Worm (Caenorhabditis elegans) whole organism, L1 larva: Measurements from ENCODE around the gene srh-47.

Experiments
- C04F5.9 ChIP-seq: sonication (generic microtip); optimal IDR thresholded peaks from 2 replicates; lab custom pipeline; 2016; ENCODE audit warnings: missing genetic modification characterization, missing compliant biosample characterization
- C16A3.4 ChIP-seq: fragments of 150-350 bp; optimal IDR thresholded peaks from 2 replicates; lab custom pipeline; 2014; ENCODE audit warnings: missing biosample characterization, missing genetic modification characterization
- C34B4.2 ChIP-seq: sonication (generic microtip); optimal IDR thresholded peaks from 2 replicates; lab custom pipeline; 2017; ENCODE audit warnings: mild to moderate bottlenecking, missing genetic modification characterization, missing compliant biosample characterization
- F16B12.6 ChIP-seq: fragments of 150-350 bp; optimal IDR thresholded peaks from 2 replicates; lab custom pipeline; 2014; ENCODE audit warnings: missing biosample characterization, missing genetic modification characterization
- Y116A8C.19 ChIP-seq: sonication (generic microtip); optimal IDR thresholded peaks from 2 replicates; lab custom pipeline; 2016; ENCODE audit warnings: missing compliant biosample characterization, missing genetic modification characterization, borderline replicate concordance
- aha-1 ChIP-seq: fragments of 150-350 bp; optimal IDR thresholded peaks from 2 replicates; lab custom pipeline; 2014; ENCODE audit warnings: missing biosample characterization, missing genetic modification characterization
- alr-1 ChIP-seq: fragments of 200-800 bp; sonication (Bioruptor generic); optimal IDR thresholded peaks from 2 replicates; lab custom pipeline; 2018; ENCODE audit warnings: borderline replicate concordance, mild to moderate bottlenecking, missing genetic modification characterization, missing compliant biosample characterization
- aly-2 ChIP-seq: fragments of 150-350 bp; optimal IDR thresholded peaks from 2 replicates; lab custom pipeline; 2014; ENCODE audit warnings: missing biosample characterization, missing genetic modification characterization
- ama-1 ChIP-seq: fragments of 150-350 bp; optimal IDR thresholded peaks from 2 replicates; lab custom pipeline; 2014
- blmp-1 ChIP-seq: fragments of 150-350 bp; optimal IDR thresholded peaks from 2 replicates; lab custom pipeline; 2014; ENCODE audit warnings: missing biosample characterization, missing genetic modification characterization
- ceh-63 ChIP-seq: fragments of 200-800 bp; sonication (Bioruptor generic); optimal IDR thresholded peaks from 2 replicates; lab custom pipeline; 2018; ENCODE audit warnings: mild to moderate bottlenecking, missing genetic modification characterization, missing compliant biosample characterization
- ceh-8 ChIP-seq: fragments of 200-800 bp; sonication (Bioruptor generic); optimal IDR thresholded peaks from 2 replicates; lab custom pipeline; 2018; ENCODE audit warnings: mild to moderate bottlenecking, missing genetic modification characterization, moderate library complexity, missing compliant biosample characterization
- ceh-88 ChIP-seq: fragments of 200-800 bp; sonication (Bioruptor generic); IDR thresholded peaks from 2 replicates; pipeline ENCODE4 v1.3.6; 2022; ENCODE audit warnings: missing genetic modification characterization, missing compliant biosample characterization
- efl-1 ChIP-seq, 4 experiments: fragments of 150-350 bp; optimal IDR thresholded peaks in 3 of 4; peaks in 1 of 4; 1 replicate in 1 of 4; 2 replicates in 3 of 4; lab custom pipeline; 2014; ENCODE audit warnings: missing biosample characterization in 2 of 4, missing genetic modification characterization in 2 of 4, missing genetic modification reagents in 2 of 4
- efl-3 ChIP-seq: fragments of 200-800 bp; sonication (Bioruptor generic); optimal IDR thresholded peaks from 2 replicates; lab custom pipeline; 2018; ENCODE audit warnings: mild to moderate bottlenecking, missing genetic modification characterization, missing compliant biosample characterization
- egl-13 ChIP-seq: sonication (generic microtip); optimal IDR thresholded peaks from 2 replicates; lab custom pipeline; 2016; ENCODE audit warnings: missing genotype, missing genetic modification reagents, missing genetic modification characterization, missing compliant biosample characterization
- elt-2 ChIP-seq: sonication (generic microtip); optimal IDR thresholded peaks from 2 replicates; lab custom pipeline; 2016; ENCODE audit warnings: missing genetic modification characterization, mild to moderate bottlenecking, inconsistent platforms, missing compliant biosample characterization, missing genetic modification reagents
- ets-5 ChIP-seq: fragments of 200-800 bp; sonication (Bioruptor generic); IDR thresholded peaks from 2 replicates; pipeline ENCODE4 v1.3.6; 2022; ENCODE audit warnings: missing genetic modification characterization, missing compliant biosample characterization
- fkh-10 ChIP-seq: sonication (generic microtip); optimal IDR thresholded peaks from 2 replicates; lab custom pipeline; 2017; ENCODE audit warnings: missing biosample characterization, missing genetic modification reagents, missing genetic modification characterization
- fkh-4 ChIP-seq: sonication (generic microtip); optimal IDR thresholded peaks from 2 replicates; lab custom pipeline; 2016; ENCODE audit warnings: missing compliant biosample characterization, missing genetic modification characterization, borderline replicate concordance
- fkh-8 ChIP-seq: sonication (generic microtip); optimal IDR thresholded peaks from 2 replicates; lab custom pipeline; 2016; ENCODE audit warnings: mild to moderate bottlenecking, missing genetic modification characterization, missing compliant biosample characterization
- fos-1 ChIP-seq: fragments of 150-350 bp; optimal IDR thresholded peaks from 2 replicates; lab custom pipeline; 2014; ENCODE audit warnings: missing biosample characterization, missing genetic modification characterization
- hlh-17 ChIP-seq: fragments of 200-800 bp; sonication (Bioruptor generic); optimal IDR thresholded peaks from 2 replicates; lab custom pipeline; 2018; ENCODE audit warnings: missing genetic modification characterization, mild to moderate bottlenecking, missing compliant biosample characterization, moderate library complexity, borderline replicate concordance
- hlh-4 ChIP-seq: sonication (generic microtip); optimal IDR thresholded peaks from 2 replicates; lab custom pipeline; 2016; ENCODE audit warnings: mild to moderate bottlenecking, missing genetic modification characterization, missing compliant biosample characterization
- irx-1 ChIP-seq: sonication (generic microtip); optimal IDR thresholded peaks from 2 replicates; lab custom pipeline; 2016; ENCODE audit warnings: missing genetic modification characterization, missing compliant biosample characterization
- isw-1 ChIP-seq: fragments of 200-800 bp; sonication (Bioruptor generic); IDR thresholded peaks from 2 replicates; pipeline ENCODE4 v1.3.6; 2022; ENCODE audit warnings: missing genetic modification characterization, missing compliant biosample characterization
- jun-1 ChIP-seq: fragments of 150-350 bp; optimal IDR thresholded peaks from 2 replicates; lab custom pipeline; 2014; ENCODE audit warnings: missing biosample characterization, missing genetic modification reagents, missing genetic modification characterization
- lin-14 ChIP-seq: fragments of 200-800 bp; sonication (Bioruptor generic); optimal IDR thresholded peaks from 2 replicates; lab custom pipeline; 2018; ENCODE audit warnings: mild to moderate bottlenecking, missing genetic modification characterization, moderate library complexity, missing compliant biosample characterization
- lin-15B ChIP-seq: fragments of 150-350 bp; sonication (generic microtip); optimal IDR thresholded peaks from 3 replicates; lab custom pipeline; 2014; ENCODE audit warnings: missing biosample characterization, missing genetic modification characterization
- lin-35 ChIP-seq, 2 experiments: fragments of 150-350 bp; optimal IDR thresholded peaks; 2 replicates each; lab custom pipeline; 2014; ENCODE audit warnings: missing biosample characterization in 2 of 2, missing genetic modification characterization in 2 of 2, missing genetic modification reagents in 2 of 2
- lir-3 ChIP-seq: sonication (generic microtip); optimal IDR thresholded peaks from 2 replicates; lab custom pipeline; 2016; ENCODE audit warnings: mild to moderate bottlenecking, missing genetic modification characterization, moderate library complexity, missing compliant biosample characterization; ENCODE audit not compliant: poor library complexity
- nhr-11 ChIP-seq: fragments of 150-350 bp; optimal IDR thresholded peaks from 2 replicates; lab custom pipeline; 2014; ENCODE audit warnings: missing biosample characterization, missing genetic modification characterization
- nhr-12 ChIP-seq: sonication (generic microtip); optimal IDR thresholded peaks from 2 replicates; lab custom pipeline; 2017; ENCODE audit warnings: missing biosample characterization, missing genetic modification characterization
- nhr-19 ChIP-seq: fragments of 200-800 bp; sonication (Bioruptor generic); conservative IDR thresholded peaks from 2 replicates; pipeline ENCODE4 v1.3.6; 2022; ENCODE audit warnings: missing genetic modification characterization, missing compliant biosample characterization
- nhr-20 ChIP-seq: sonication (generic microtip); optimal IDR thresholded peaks from 2 replicates; lab custom pipeline; 2016; ENCODE audit warnings: mild to moderate bottlenecking, missing genetic modification characterization, missing compliant biosample characterization
- nhr-237 ChIP-seq: fragments of 150-350 bp; optimal IDR thresholded peaks from 2 replicates; lab custom pipeline; 2014; ENCODE audit warnings: missing biosample characterization, missing genetic modification characterization
- nhr-28 ChIP-seq: fragments of 150-350 bp; optimal IDR thresholded peaks from 2 replicates; lab custom pipeline; 2014; ENCODE audit warnings: missing biosample characterization, missing genetic modification characterization
- nhr-47 ChIP-seq: sonication (generic microtip); optimal IDR thresholded peaks from 2 replicates; lab custom pipeline; 2016; ENCODE audit warnings: mild to moderate bottlenecking, missing genetic modification characterization, moderate library complexity, missing compliant biosample characterization
- nhr-77 ChIP-seq: fragments of 150-350 bp; optimal IDR thresholded peaks from 2 replicates; lab custom pipeline; 2014; ENCODE audit warnings: missing biosample characterization, missing genetic modification characterization
- nhr-85 ChIP-seq: sonication (generic microtip); peaks from one replicate; lab custom pipeline; 2016; ENCODE audit warnings: missing genetic modification characterization, inconsistent platforms, missing compliant biosample characterization
- nhr-90 ChIP-seq: sonication (generic microtip); optimal IDR thresholded peaks from 2 replicates; lab custom pipeline; 2016; ENCODE audit warnings: mild to moderate bottlenecking, missing genetic modification characterization, missing compliant biosample characterization; ENCODE audit not compliant: poor library complexity
- pag-3 ChIP-seq: sonication (generic microtip); optimal IDR thresholded peaks from 2 replicates; lab custom pipeline; 2017; ENCODE audit warnings: missing genetic modification characterization, mild to moderate bottlenecking, missing compliant biosample characterization, antibody characterized with exemption, borderline replicate concordance; ENCODE audit not compliant: insufficient read depth
- pax-3 ChIP-seq: fragments of 200-800 bp; sonication (Bioruptor generic); optimal IDR thresholded peaks from 2 replicates; lab custom pipeline; 2018; ENCODE audit warnings: mild to moderate bottlenecking, missing genetic modification characterization, moderate library complexity, missing compliant biosample characterization
- swsn-7 ChIP-seq: sonication (generic microtip); optimal IDR thresholded peaks from 2 replicates; lab custom pipeline; 2016; ENCODE audit warnings: missing genetic modification characterization, missing compliant biosample characterization
- tbx-2 ChIP-seq: sonication (generic microtip); optimal IDR thresholded peaks from 2 replicates; lab custom pipeline; 2016; ENCODE audit warnings: missing genetic modification characterization, missing compliant biosample characterization
- unc-130 ChIP-seq: fragments of 150-350 bp; optimal IDR thresholded peaks from 2 replicates; lab custom pipeline; 2017; ENCODE audit warnings: missing biosample characterization, missing genetic modification characterization, inconsistent platforms
- xbp-1 ChIP-seq: sonication (generic microtip); optimal IDR thresholded peaks from 2 replicates; lab custom pipeline; 2016; ENCODE audit warnings: missing genetic modification characterization, missing compliant biosample characterization
- zag-1 ChIP-seq: fragments of 150-350 bp; optimal IDR thresholded peaks from 2 replicates; lab custom pipeline; 2014; ENCODE audit warnings: missing biosample characterization, missing genetic modification characterization
- zip-4 ChIP-seq: fragments of 200-800 bp; sonication (Bioruptor generic); optimal IDR thresholded peaks from 2 replicates; lab custom pipeline; 2018; ENCODE audit warnings: mild to moderate bottlenecking, missing genetic modification characterization, moderate library complexity, missing compliant biosample characterization

srh-47 gene

ce11 chrV:11334193-11334592 lies 33.8 kb upstream of the srh-47 start, which contains the start of gene T02E9.6:
Gene T02E9.6, minus strand, starts transcription at chrV:11334293.
- TF ChIP-seq elt-2 (tag; lab: Kevin White, UChicago) (no peak), efl-1 (optimal IDR thresholded peaks at IDR 0.05; lab: Kevin White, UChicago) (no peak), efl-1 (GFP tag; optimal IDR thresholded peaks at IDR 0.05 in 1 of 2; lab: Kevin White, UChicago) (peak in 1 of 2 experiments; percentile 62)

DNA sequence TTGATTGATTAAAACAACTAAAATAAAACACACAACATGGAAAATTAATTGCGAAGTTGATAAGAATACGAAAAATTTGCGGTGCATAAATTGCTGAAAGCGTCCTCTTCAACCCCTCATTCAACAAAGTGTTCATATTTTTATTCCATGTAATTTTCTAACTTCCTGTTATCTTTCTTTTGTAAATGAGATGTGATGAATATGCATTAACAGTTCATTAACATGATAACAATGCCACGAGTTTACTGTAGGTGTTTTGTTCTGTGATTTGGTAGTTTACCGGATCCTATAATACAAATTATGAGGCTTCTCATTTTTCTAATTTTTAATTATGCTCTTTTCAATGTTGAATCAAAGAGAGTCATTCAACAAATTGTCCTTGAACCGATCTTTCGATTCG lies 28.7 kb upstream of the srh-47 start, which contains the start of gene F47G9.6:
F47G9.6 (plus strand) TSS at position 301 of the 400 bp plus-strand sequence.
- TF ChIP-seq F16B12.6, result no peak
- TF ChIP-seq nhr-77, result no peak
- no peak for TF ChIP-seq isw-1 (GFP tag; lab: Robert Waterston, UW)
- TF ChIP-seq swsn-7 (tag; lab: Kevin White, UChicago), result no peak
- TF ChIP-seq jun-1 (tag; lab: Kevin White, UChicago), result no peak
- no peak for TF ChIP-seq nhr-237 (tag; lab: Kevin White, UChicago)
- TF ChIP-seq nhr-90, result no peak
- no peak for TF ChIP-seq fkh-8 (tag; lab: Kevin White, UChicago)
- no peak for TF ChIP-seq aly-2 (tag; lab: Kevin White, UChicago)
- no peak for TF ChIP-seq fkh-10 (GFP tag; lab: Kevin White, UChicago)
- TF ChIP-seq xbp-1, result no peak
- no peak for TF ChIP-seq lin-14
- no peak for TF ChIP-seq nhr-47
- TF ChIP-seq pag-3, result no peak

- TF ChIP-seq hlh-4, result no peak
- no peak for TF ChIP-seq ceh-63 (GFP tag; lab: Kevin White, UChicago)
- no peak for TF ChIP-seq egl-13 (tag; lab: Kevin White, UChicago)
- TF ChIP-seq jun-1 (tag; lab: Kevin White, UChicago), result peak; percentile 13
- no peak for TF ChIP-seq nhr-237 (tag; lab: Kevin White, UChicago)
- peak; percentile 58 to 67 for TF ChIP-seq lin-35 (GFP tag; optimal IDR thresholded peaks at IDR 0.05; lab: Kevin White, UChicago)
- peak; percentile 52 for TF ChIP-seq blmp-1
- TF ChIP-seq zag-1 (tag; lab: Kevin White, UChicago), result no peak
- no peak for TF ChIP-seq efl-3 (GFP tag; lab: Kevin White, UChicago)
- TF ChIP-seq nhr-20 (tag; lab: Kevin White, UChicago), result peak; percentile 80
- peak; percentile 64 for TF ChIP-seq nhr-47
- TF ChIP-seq ama-1 (lab: Kevin White, UChicago), result no peak
- peak; percentile 70 for TF ChIP-seq swsn-7 (tag; lab: Kevin White, UChicago)
- peak; percentile 93 for TF ChIP-seq unc-130 (tag; lab: Kevin White, UChicago)
- no peak for TF ChIP-seq ceh-8
- TF ChIP-seq lin-15B (tag; lab: Kevin White, UChicago), result peak; percentile 49
- TF ChIP-seq pag-3, result no peak
- TF ChIP-seq zip-4 (GFP tag; lab: Kevin White, UChicago), result no peak
- TF ChIP-seq ets-5 (GFP tag; lab: Robert Waterston, UW), result no peak
- TF ChIP-seq nhr-85, result no peak
- no peak for TF ChIP-seq fkh-4 (tag; lab: Kevin White, UChicago)
- TF ChIP-seq nhr-19 (GFP tag; lab: Robert Waterston, UW), result peak; percentile 80
- TF ChIP-seq C04F5.9, result no peak
- TF ChIP-seq tbx-2, result peak; percentile 54
- TF ChIP-seq C16A3.4 (tag; lab: Kevin White, UChicago), result peak; percentile 28
- TF ChIP-seq lir-3 (tag; lab: Kevin White, UChicago), result no peak
- TF ChIP-seq nhr-11, result no peak
- no peak for TF ChIP-seq fos-1
- TF ChIP-seq pax-3 (tag; lab: Kevin White, UChicago), result no peak
- TF ChIP-seq C34B4.2 (tag; lab: Kevin White, UChicago), result no peak
- TF ChIP-seq Y116A8C.19 (tag; lab: Kevin White, UChicago), result no peak
- TF ChIP-seq irx-1 (tag; lab: Kevin White, UChicago), result peak; percentile 32
- TF ChIP-seq ceh-88 (GFP tag; lab: Robert Waterston, UW), result no peak
- no peak for TF ChIP-seq hlh-17 (GFP tag; lab: Kevin White, UChicago)
- TF ChIP-seq aha-1 (tag; lab: Kevin White, UChicago), result no peak
- no peak for TF ChIP-seq nhr-28 (tag; lab: Kevin White, UChicago)
- no peak for TF ChIP-seq alr-1 (tag; lab: Kevin White, UChicago)
- TF ChIP-seq nhr-12 (tag; lab: Kevin White, UChicago), result no peak
These were observed 26.5 kb upstream of the srh-47 start, which contains the start of gene tmed-10 for ce11 chrV:11326914-11327367. Gene tmed-10, minus strand, starts transcription at chrV:11326964.
